Fruit fly (Drosophila melanogaster) whole organism, wandering third instar larva: ENCODE data around the gene CG8319.

Experiments
- Abd-B ChIP-seq: fragments of >200 bp; optimal IDR thresholded peaks from 2 replicates; lab custom pipeline; 2017; ENCODE audit warnings: missing biosample characterization, missing genetic modification characterization
- CG32264 ChIP-seq: fragments of 200-800 bp; sonication (Bioruptor generic); optimal IDR thresholded peaks from 2 replicates; lab custom pipeline; 2016; ENCODE audit warnings: missing biosample characterization, missing genetic modification characterization
- CG9705 ChIP-seq: fragments of 200-800 bp; sonication (Bioruptor generic); optimal IDR thresholded peaks from 2 replicates; lab custom pipeline; 2018; ENCODE audit warnings: missing biosample characterization, mild to moderate bottlenecking, missing genetic modification characterization
- CrebA ChIP-seq: fragments of 200-800 bp; sonication (Bioruptor generic); optimal IDR thresholded peaks from 2 replicates; lab custom pipeline; 2016; ENCODE audit warnings: missing biosample characterization, mild to moderate bottlenecking, missing genetic modification characterization, borderline replicate concordance
- Dfd ChIP-seq: fragments of >200 bp; optimal IDR thresholded peaks from 2 replicates; lab custom pipeline; 2017; ENCODE audit warnings: missing biosample characterization, missing genetic modification characterization
- Dif ChIP-seq: fragments of 200-275, 200-300 bp; sonication (Bioruptor generic); optimal IDR thresholded peaks from 2 replicates; lab custom pipeline; 2018; ENCODE audit warnings: missing biosample characterization, missing genetic modification characterization; ENCODE audit not compliant: partially characterized antibody
- GATAd ChIP-seq: sonication (Bioruptor generic); optimal IDR thresholded peaks from 2 replicates; lab custom pipeline; 2016; ENCODE audit warnings: missing biosample characterization, missing genetic modification characterization
- Hr78 ChIP-seq: fragments of >200 bp; optimal IDR thresholded peaks from 2 replicates; lab custom pipeline; 2017; ENCODE audit warnings: missing biosample characterization, missing genetic modification characterization
- Hr83 ChIP-seq: fragments of 200-300 bp; sonication (Bioruptor generic); optimal IDR thresholded peaks from 2 replicates; lab custom pipeline; 2016; ENCODE audit warnings: missing biosample characterization, mild to moderate bottlenecking, missing genetic modification characterization, moderate library complexity; ENCODE audit not compliant: poor library complexity, severe bottlenecking
- Jra ChIP-seq: sonication (Bioruptor generic); optimal IDR thresholded peaks from 2 replicates; lab custom pipeline; 2016; ENCODE audit warnings: missing biosample characterization, missing genetic modification characterization
- Myc ChIP-seq: fragments of >200 bp; optimal IDR thresholded peaks from 2 replicates; lab custom pipeline; 2017
- OdsH ChIP-seq: fragments of 200-800 bp; sonication (Bioruptor generic); optimal IDR thresholded peaks from 2 replicates; lab custom pipeline; 2016; ENCODE audit warnings: missing biosample characterization, mild to moderate bottlenecking, missing genetic modification characterization
- Rel ChIP-seq, 2 experiments: fragments of 200-800 bp; sonication (Bioruptor generic) in 1 of 2; optimal IDR thresholded peaks; 2 replicates in 1 of 2; 3 replicates in 1 of 2; lab custom pipeline; 2016 to 2019; ENCODE audit warnings: mild to moderate bottlenecking in 2 of 2, missing biosample characterization in 2 of 2, missing genetic modification characterization in 2 of 2, moderate library complexity in 1 of 2
- Sp1 ChIP-seq: fragments of 200-800 bp; sonication (Bioruptor generic); optimal IDR thresholded peaks from 3 replicates; lab custom pipeline; 2019; ENCODE audit warnings: missing biosample characterization, mild to moderate bottlenecking, missing genetic modification characterization, moderate library complexity
- Vsx2 ChIP-seq: fragments of 200-300, 225-300 bp; sonication (Bioruptor generic); optimal IDR thresholded peaks from 2 replicates; lab custom pipeline; 2018; ENCODE audit warnings: missing biosample characterization, missing genetic modification characterization; ENCODE audit not compliant: partially characterized antibody
- br ChIP-seq: fragments of 200-800 bp; sonication (Bioruptor generic); optimal IDR thresholded peaks from 2 replicates; lab custom pipeline; 2016; ENCODE audit warnings: missing biosample characterization, missing genetic modification characterization
- brk ChIP-seq: fragments of 200-800 bp; sonication (Bioruptor generic); optimal IDR thresholded peaks from 2 replicates; lab custom pipeline; 2016; ENCODE audit warnings: missing biosample characterization, mild to moderate bottlenecking, missing genetic modification characterization
- dl ChIP-seq, 2 experiments: fragments of 175-275, 200-275 bp in 1 of 2; fragments of 200-275 bp in 1 of 2; sonication (Bioruptor generic); optimal IDR thresholded peaks; lab custom pipeline; 2018; ENCODE audit warnings: mild to moderate bottlenecking in 2 of 2, missing biosample characterization in 2 of 2, missing genetic modification characterization in 2 of 2, moderate library complexity in 2 of 2; ENCODE audit not compliant: partially characterized antibody in 2 of 2, insufficient read depth in 1 of 2
- dmrt93B ChIP-seq: fragments of 200-800 bp; sonication (Bioruptor generic); optimal IDR thresholded peaks from 2 replicates; lab custom pipeline; 2018; ENCODE audit warnings: missing biosample characterization, mild to moderate bottlenecking, missing genetic modification characterization
- dsf ChIP-seq: sonication (Bioruptor generic); optimal IDR thresholded peaks from 2 replicates; lab custom pipeline; 2016; ENCODE audit warnings: missing biosample characterization, missing genetic modification characterization, borderline replicate concordance
- ey ChIP-seq: fragments of 200-800 bp; sonication (Bioruptor generic); optimal IDR thresholded peaks from 2 replicates; lab custom pipeline; 2016; ENCODE audit warnings: missing biosample characterization, missing genetic modification characterization
- foxo ChIP-seq, 2 experiments: fragments of 200-800 bp; sonication (Bioruptor generic); optimal IDR thresholded peaks; 2 replicates in 1 of 2; 3 replicates in 1 of 2; lab custom pipeline; 2016 to 2017; ENCODE audit warnings: missing biosample characterization in 2 of 2, missing genetic modification characterization in 2 of 2
- fru ChIP-seq: fragments of 200-800 bp; sonication (Bioruptor generic); optimal IDR thresholded peaks from 3 replicates; lab custom pipeline; 2016; ENCODE audit warnings: missing biosample characterization, mild to moderate bottlenecking, missing genetic modification characterization
- h ChIP-seq: fragments of 200-800 bp; sonication (Bioruptor generic); optimal IDR thresholded peaks from 3 replicates; lab custom pipeline; 2016; ENCODE audit warnings: missing biosample characterization, mild to moderate bottlenecking, missing genetic modification characterization
- jim ChIP-seq: fragments of 175-275, 200-325 bp; sonication (Bioruptor generic); optimal IDR thresholded peaks from 2 replicates; lab custom pipeline; 2016; ENCODE audit warnings: missing biosample characterization, mild to moderate bottlenecking, missing genetic modification characterization
- pan ChIP-seq: fragments of >200 bp; optimal IDR thresholded peaks from 2 replicates; lab custom pipeline; 2017
- psq ChIP-seq: fragments of 200-800 bp; sonication (Bioruptor generic); optimal IDR thresholded peaks from 3 replicates; lab custom pipeline; 2017; ENCODE audit warnings: missing biosample characterization, mild to moderate bottlenecking, missing genetic modification characterization, moderate library complexity
- rgr ChIP-seq: fragments of 200-800 bp; sonication (Bioruptor generic); optimal IDR thresholded peaks from 3 replicates; lab custom pipeline; 2016; ENCODE audit warnings: missing biosample characterization, mild to moderate bottlenecking, missing genetic modification characterization
- sage ChIP-seq: fragments of 200-800 bp; sonication (Bioruptor generic); optimal IDR thresholded peaks from 2 replicates; lab custom pipeline; 2016; ENCODE audit warnings: missing biosample characterization, mild to moderate bottlenecking, missing genetic modification characterization
- sv ChIP-seq: fragments of 200-800 bp; sonication (Bioruptor generic); optimal IDR thresholded peaks from 3 replicates; lab custom pipeline; 2016; ENCODE audit warnings: missing biosample characterization, missing genetic modification characterization
- tai ChIP-seq: sonication (Bioruptor generic); optimal IDR thresholded peaks from 2 replicates; lab custom pipeline; 2016; ENCODE audit warnings: missing biosample characterization, missing genetic modification characterization
- usp ChIP-seq: fragments of >200 bp; optimal IDR thresholded peaks from 2 replicates; lab custom pipeline; 2017; ENCODE audit warnings: missing biosample characterization, missing genetic modification characterization
- woc ChIP-seq: sonication (Bioruptor generic); optimal IDR thresholded peaks from 2 replicates; lab custom pipeline; 2016; ENCODE audit warnings: missing biosample characterization, mild to moderate bottlenecking, missing genetic modification characterization

Gene CG8319

DNA sequence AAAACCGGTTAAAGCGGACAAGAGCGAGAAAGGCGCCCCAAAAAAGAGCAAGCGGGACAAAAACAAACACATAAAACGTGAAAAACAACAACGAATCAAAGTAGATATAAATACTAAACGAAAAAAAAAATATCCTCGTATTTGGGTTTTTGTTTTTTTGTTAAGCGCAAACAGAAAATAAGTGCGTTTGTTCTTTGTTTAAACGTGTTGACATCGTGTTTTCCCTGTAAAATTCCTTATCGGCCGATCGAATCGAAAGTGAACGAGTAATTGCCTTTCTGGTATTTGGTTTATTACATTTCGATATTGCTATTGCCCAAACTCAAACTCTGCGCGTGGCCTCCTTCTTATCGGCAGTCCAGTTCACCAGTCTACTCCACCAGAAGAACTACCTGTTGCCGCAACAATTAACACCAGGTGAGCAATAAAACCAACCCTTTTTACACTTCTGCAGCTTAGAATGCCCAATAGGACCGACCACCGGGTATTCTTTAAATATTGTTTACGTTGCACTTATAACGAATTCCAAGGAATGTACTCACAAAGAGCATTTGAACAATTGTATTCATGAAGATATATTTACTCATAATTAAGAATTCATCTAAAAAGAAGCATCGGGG is 35.2 kb upstream of the CG8319 start:
- TF ChIP-seq OdsH (GFP tag; lab: Kevin White, UChicago) (no peak), h (no peak), sv (GFP tag; lab: Kevin White, UChicago) (no peak), Rel (GFP tag; optimal IDR thresholded peaks at IDR 0.05; lab: Kevin White, UChicago) (no peak), Rel (tag; optimal IDR thresholded peaks at IDR 0.05; lab: Kevin White, UChicago) (no peak), dl (GFP tag; optimal IDR thresholded peaks at IDR 0.05; lab: Kevin White, UChicago; ENCODE audit: insufficient read depth in 1 of 2, partially characterized antibody in 2 of 2) (no peak), brk (GFP tag; lab: Kevin White, UChicago) (no peak), CG32264 (GFP tag; lab: Kevin White, UChicago) (no peak), jim (GFP tag; lab: Kevin White, UChicago) (no peak), Dif (GFP tag; lab: Kevin White, UChicago) (no peak), Dfd (GFP tag; lab: Kevin White, UChicago) (no peak)
- TF ChIP-seq, all 38 proteins: peak for 0

DNA sequence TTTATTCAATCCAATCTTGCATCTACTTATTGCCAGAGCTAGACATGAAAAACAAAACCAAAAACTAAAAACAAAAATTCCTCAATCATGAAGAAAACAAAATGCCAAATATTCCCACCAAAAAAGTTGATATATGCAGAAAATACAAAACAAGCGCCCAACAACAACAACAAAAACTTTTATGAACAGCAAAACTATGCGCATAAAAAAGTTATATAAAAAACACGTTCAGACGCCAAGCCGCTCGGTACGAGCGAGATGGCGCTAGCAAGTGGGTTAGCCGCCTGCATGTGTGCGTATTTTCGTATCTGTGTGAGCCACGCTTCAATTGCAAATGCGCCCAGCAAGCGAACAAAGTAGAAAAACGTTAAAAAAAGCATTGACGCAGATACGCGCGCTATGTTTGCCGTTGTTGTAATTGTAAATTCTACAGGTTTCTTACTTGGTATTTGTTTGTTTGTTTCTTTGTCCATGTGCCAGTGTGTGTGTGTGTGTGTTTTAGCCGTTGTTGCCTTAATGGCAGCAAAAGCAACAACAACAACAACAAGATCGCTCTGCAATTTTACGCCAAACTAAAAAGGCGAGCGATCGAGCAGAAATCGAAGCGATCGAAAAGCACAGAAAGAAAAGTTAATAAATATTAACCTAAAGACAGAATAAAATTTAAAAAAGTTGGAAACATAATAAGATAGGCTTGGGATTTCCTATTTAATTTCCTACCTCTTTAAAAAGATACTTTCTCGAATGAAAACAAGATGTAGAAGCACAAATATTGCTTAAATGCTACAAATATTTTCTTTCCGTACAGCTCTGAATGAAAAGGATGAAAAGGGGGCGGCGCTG is 33.5 kb upstream of the CG8319 start:
- TF ChIP-seq GATAd (no peak), tai (GFP tag; lab: Kevin White, UChicago) (no peak), dl (GFP tag; optimal IDR thresholded peaks at IDR 0.05; lab: Kevin White, UChicago; ENCODE audit: insufficient read depth in 1 of 2, partially characterized antibody in 2 of 2) (no peak), Jra (GFP tag; lab: Kevin White, UChicago) (no peak), sv (GFP tag; lab: Kevin White, UChicago) (no peak), Myc (lab: Kevin White, UChicago) (no peak), CG32264 (GFP tag; lab: Kevin White, UChicago) (no peak), Abd-B (GFP tag; lab: Kevin White, UChicago) (no peak), fru (GFP tag; lab: Kevin White, UChicago) (peak; percentile 12), foxo (GFP tag; optimal IDR thresholded peaks at IDR 0.05; lab: Kevin White, UChicago) (peak in 1 of 2 experiments; percentile 28)

DNA sequence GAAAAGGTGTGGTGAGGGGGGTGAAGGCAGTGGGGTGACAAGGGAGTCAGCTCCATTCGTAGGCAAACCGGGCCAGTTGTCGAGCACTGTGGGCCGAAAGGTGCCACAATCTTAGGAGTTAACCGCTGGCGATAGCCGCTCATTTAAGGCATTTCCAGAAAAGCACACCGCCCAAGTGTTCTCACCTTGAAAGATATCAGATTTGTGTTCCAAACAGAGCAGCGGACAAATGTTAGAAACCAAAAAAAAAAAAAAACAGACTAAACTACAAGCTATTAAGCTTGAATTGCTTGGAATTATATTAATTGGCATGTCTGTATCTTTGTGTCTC is 32.9 kb upstream of the CG8319 start:
- TF ChIP-seq tai (GFP tag; lab: Kevin White, UChicago): no peak
- TF ChIP-seq GATAd: no peak
- no peak for TF ChIP-seq CrebA (GFP tag; lab: Kevin White, UChicago)
- no peak for TF ChIP-seq dmrt93B
- TF ChIP-seq sv (GFP tag; lab: Kevin White, UChicago): no peak
- no peak for TF ChIP-seq psq (GFP tag; lab: Kevin White, UChicago)
- TF ChIP-seq usp (GFP tag; lab: Kevin White, UChicago): no peak
- TF ChIP-seq br (GFP tag; lab: Kevin White, UChicago): no peak
- no peak for TF ChIP-seq CG32264 (GFP tag; lab: Kevin White, UChicago)
- no peak for TF ChIP-seq dl (GFP tag; optimal IDR thresholded peaks at IDR 0.05; lab: Kevin White, UChicago; ENCODE audit: insufficient read depth in 1 of 2, partially characterized antibody in 2 of 2)
- TF ChIP-seq Dif (GFP tag; lab: Kevin White, UChicago): no peak
- TF ChIP-seq woc (GFP tag; lab: Kevin White, UChicago): no peak
- no peak for TF ChIP-seq OdsH (GFP tag; lab: Kevin White, UChicago)
- TF ChIP-seq dsf: no peak
- no peak for TF ChIP-seq h
- no peak for TF ChIP-seq Jra (GFP tag; lab: Kevin White, UChicago)
- no peak for TF ChIP-seq Vsx2 (GFP tag; lab: Kevin White, UChicago)
- TF ChIP-seq, all 38 proteins: peak for 0

DNA sequence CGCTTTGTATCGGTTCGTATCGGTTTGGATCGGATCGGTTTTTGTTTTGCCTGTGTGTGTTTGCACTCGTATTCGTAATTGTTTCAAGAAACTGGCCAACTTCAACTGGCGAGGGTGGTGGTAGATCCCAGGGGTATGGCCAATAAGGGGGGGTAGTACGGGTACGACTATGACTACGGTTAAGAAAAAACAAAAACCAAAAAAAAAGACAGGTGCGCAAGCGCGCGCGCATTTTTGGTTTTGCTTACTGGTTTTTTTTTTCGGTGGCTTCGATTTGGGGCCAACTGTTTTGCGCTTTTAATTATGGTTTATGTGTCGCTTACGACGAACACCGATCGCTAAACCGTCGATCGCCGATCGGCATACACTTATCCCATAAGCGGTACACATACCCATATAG is 32.3 kb upstream of the CG8319 start:
- TF ChIP-seq woc (GFP tag; lab: Kevin White, UChicago) (no peak), GATAd (no peak), Dfd (GFP tag; lab: Kevin White, UChicago) (no peak), psq (GFP tag; lab: Kevin White, UChicago) (no peak), jim (GFP tag; lab: Kevin White, UChicago) (no peak), pan (lab: Kevin White, UChicago) (no peak), br (GFP tag; lab: Kevin White, UChicago) (no peak), CG9705 (GFP tag; lab: Kevin White, UChicago) (no peak), Hr78 (GFP tag; lab: Kevin White, UChicago) (no peak), dsf (no peak), Myc (lab: Kevin White, UChicago) (no peak), ey (no peak), dl (GFP tag; optimal IDR thresholded peaks at IDR 0.05; lab: Kevin White, UChicago; ENCODE audit: insufficient read depth in 1 of 2, partially characterized antibody in 2 of 2) (no peak), Sp1 (GFP tag; lab: Kevin White, UChicago) (no peak), Hr83 (GFP tag; lab: Kevin White, UChicago) (no peak), brk (GFP tag; lab: Kevin White, UChicago) (no peak), Rel (GFP tag; optimal IDR thresholded peaks at IDR 0.05; lab: Kevin White, UChicago) (no peak), Rel (tag; optimal IDR thresholded peaks at IDR 0.05; lab: Kevin White, UChicago) (no peak), sage (GFP tag; lab: Kevin White, UChicago) (no peak), rgr (GFP tag; lab: Kevin White, UChicago) (no peak)
